Fruit fly (Drosophila melanogaster): ENCODE results near the gene Ahcy.

Ahcy gene

dm6 chrX:15453121-15453520 is 3.1 kb downstream of the Ahcy start, which contains the start of gene CG11655 (continued):
- TF ChIP-seq CG12236 (GFP tag; optimal IDR thresholded peaks at IDR 0.05): no peak
- no peak for TF ChIP-seq chif (GFP tag; optimal IDR thresholded peaks at IDR 0.05)
- TF ChIP-seq CG34376 (GFP tag; optimal IDR thresholded peaks at IDR 0.05): peak; percentile 15
- no peak for TF ChIP-seq bowl (GFP tag; IDR thresholded peaks at IDR 0.05)
- no peak for TF ChIP-seq CG10565 (GFP tag; optimal IDR thresholded peaks at IDR 0.05)
- no peak for TF ChIP-seq corto (GFP tag; optimal IDR thresholded peaks at IDR 0.05)
- TF ChIP-seq CG14050 (GFP tag; IDR thresholded peaks at IDR 0.05): peak; percentile 33; the same call in 1 of the 3 replicates
- no peak for TF ChIP-seq E2f2 (GFP tag; IDR thresholded peaks at IDR 0.05)
- TF ChIP-seq sd (tag; optimal IDR thresholded peaks at IDR 0.05): no peak
- no peak for TF ChIP-seq fu2 (GFP tag; optimal IDR thresholded peaks at IDR 0.05)
- TF ChIP-seq CG6654 (GFP tag; optimal IDR thresholded peaks at IDR 0.05): no peak
- TF ChIP-seq CG8281 (tag; optimal IDR thresholded peaks at IDR 0.05): no peak
- no peak for TF ChIP-seq CG12219 (GFP tag; optimal IDR thresholded peaks at IDR 0.05)
- no peak for TF ChIP-seq Dek (tag; optimal IDR thresholded peaks at IDR 0.05)
- TF ChIP-seq CG6683 (GFP tag; optimal IDR thresholded peaks at IDR 0.05): no peak
- TF ChIP-seq CG14441 (GFP tag; IDR thresholded peaks at IDR 0.05): no peak
- no peak for TF ChIP-seq sqz (GFP tag; optimal IDR thresholded peaks at IDR 0.05)
- no peak for TF ChIP-seq ewg (GFP tag; optimal IDR thresholded peaks at IDR 0.05)
- TF ChIP-seq GATAe (GFP tag; conservative IDR thresholded peaks at IDR 0.05): 0 out of 2 replicates have a peak, but pooled peaks have one; percentile 53
- TF ChIP-seq CG12071 (GFP tag; optimal IDR thresholded peaks at IDR 0.05): no peak
- TF ChIP-seq al (GFP tag; IDR thresholded peaks at IDR 0.05): peak; percentile 37; the same call in 1 of the 2 replicates
- TF ChIP-seq Hr78 (GFP tag; optimal IDR thresholded peaks at IDR 0.05): no peak
- TF ChIP-seq CG12299 (tag; optimal IDR thresholded peaks at IDR 0.05): no peak
- TF ChIP-seq CG33557 (GFP tag; optimal IDR thresholded peaks at IDR 0.05): no peak
- no peak for TF ChIP-seq HmgD (GFP tag; optimal IDR thresholded peaks at IDR 0.05)
- TF ChIP-seq CG10431 (GFP tag; optimal IDR thresholded peaks at IDR 0.05): no peak
- TF ChIP-seq ind (GFP tag; optimal IDR thresholded peaks at IDR 0.05): peak; percentile 41
- TF ChIP-seq Spps (tag; optimal IDR thresholded peaks at IDR 0.05): no peak
- 0 out of 2 replicates have a peak, but pooled peaks have one; percentile 23 for TF ChIP-seq Rx (GFP tag; IDR thresholded peaks at IDR 0.05)
- no peak for TF ChIP-seq CG30020 (tag; optimal IDR thresholded peaks at IDR 0.05)
- TF ChIP-seq CG18262 (tag; optimal IDR thresholded peaks at IDR 0.05): peak; percentile 38
- TF ChIP-seq h (optimal IDR thresholded peaks at IDR 0.05): no peak
- no peak for TF ChIP-seq pan (optimal IDR thresholded peaks at IDR 0.05)
- TF ChIP-seq pan (GFP tag; optimal IDR thresholded peaks at IDR 0.05 in 1 of 2, IDR thresholded peaks at IDR 0.05 in 1 of 2): peak in 1 of 2 experiments; percentile 47
- 0 out of 2 replicates have a peak, but pooled peaks have one; percentile 27 for TF ChIP-seq crol (GFP tag; IDR thresholded peaks at IDR 0.05)
- no peak for TF ChIP-seq CG12769 (tag; optimal IDR thresholded peaks at IDR 0.05)
- no peak for TF ChIP-seq croc (GFP tag; conservative IDR thresholded peaks at IDR 0.05)
- TF ChIP-seq ro (GFP tag; IDR thresholded peaks at IDR 0.05): no peak
- TF ChIP-seq CG10267 (tag; optimal IDR thresholded peaks at IDR 0.05): peak; percentile 1
- TF ChIP-seq Dip3 (GFP tag; optimal IDR thresholded peaks at IDR 0.05): no peak
- peak; percentile 14 for TF ChIP-seq CG13775 (GFP tag; optimal IDR thresholded peaks at IDR 0.05)
- TF ChIP-seq ftz-f1 (GFP tag; optimal IDR thresholded peaks at IDR 0.05): no peak
- no peak for TF ChIP-seq CG1792 (GFP tag; optimal IDR thresholded peaks at IDR 0.05)
- no peak for TF ChIP-seq Dad (GFP tag; optimal IDR thresholded peaks at IDR 0.05)
- TF ChIP-seq CG11695 (GFP tag; IDR thresholded peaks at IDR 0.05): no peak
- TF ChIP-seq CG10543 (GFP tag; optimal IDR thresholded peaks at IDR 0.05): no peak
- TF ChIP-seq lab (GFP tag; optimal IDR thresholded peaks at IDR 0.05): no peak
- TF ChIP-seq Xbp1 (GFP tag; optimal IDR thresholded peaks at IDR 0.05): peak; percentile 23
- TF ChIP-seq seq (GFP tag; IDR thresholded peaks at IDR 0.05): no peak
- TF ChIP-seq Chrac-16 (GFP tag; optimal IDR thresholded peaks at IDR 0.05): peak; percentile 24
- no peak for TF ChIP-seq CG11247 (GFP tag; IDR thresholded peaks at IDR 0.05)
- TF ChIP-seq CG2116 (GFP tag; optimal IDR thresholded peaks at IDR 0.05): no peak
